Fruit fly (Drosophila melanogaster) whole organism, embryonic: ENCODE measurements around the gene cv-c.

ENCODE experiments used
- CG12942 ChIP-seq: fragments of 200-800 bp; sonication (Bioruptor generic); optimal IDR thresholded peaks from 3 replicates; lab custom pipeline; 2016; ENCODE audit warnings: missing biosample characterization, missing genetic modification characterization
- CG14441 ChIP-seq: fragments of 200-800 bp; sonication (Bioruptor generic); IDR thresholded peaks from 2 replicates; pipeline ENCODE4 v1.3.6; 2022; ENCODE audit warnings: missing biosample characterization, missing genetic modification characterization
- CG14710 ChIP-seq: fragments of 200-800 bp; sonication (Bioruptor generic); optimal IDR thresholded peaks from 3 replicates; lab custom pipeline; 2019; ENCODE audit warnings: missing biosample characterization, mild to moderate bottlenecking, missing genetic modification characterization, moderate library complexity
- CG16815 ChIP-seq: fragments of 200-800 bp; sonication (Bioruptor generic); optimal IDR thresholded peaks from 3 replicates; lab custom pipeline; 2017; ENCODE audit warnings: missing biosample characterization, mild to moderate bottlenecking, missing genetic modification characterization
- CG18619 ChIP-seq: fragments of 200-800 bp; sonication (Bioruptor generic); optimal IDR thresholded peaks from 3 replicates; lab custom pipeline; 2017; ENCODE audit warnings: missing biosample characterization, mild to moderate bottlenecking, missing genetic modification characterization
- CG2129 ChIP-seq: fragments of 200-800 bp; sonication (Bioruptor generic); IDR thresholded peaks from 2 replicates; pipeline ENCODE4 v1.3.6; 2022; ENCODE audit warnings: missing biosample characterization, missing genetic modification characterization; ENCODE audit not compliant: partially characterized antibody
- CG30020 ChIP-seq: fragments of 200-800 bp; optimal IDR thresholded peaks from 2 replicates; lab custom pipeline; 2019; ENCODE audit warnings: missing biosample characterization, mild to moderate bottlenecking, missing genetic modification characterization, moderate library complexity
- CG30403 ChIP-seq: fragments of 200-800 bp; sonication (Bioruptor generic); optimal IDR thresholded peaks from 3 replicates; lab custom pipeline; 2016; ENCODE audit warnings: missing biosample characterization, missing genetic modification characterization
- CG33557 ChIP-seq: fragments of 200-800 bp; sonication (Bioruptor generic); optimal IDR thresholded peaks from 2 replicates; lab custom pipeline; 2019; ENCODE audit warnings: missing biosample characterization, mild to moderate bottlenecking, missing genetic modification characterization, moderate library complexity
- CG3407 ChIP-seq: fragments of 200-800 bp; sonication (Bioruptor generic); optimal IDR thresholded peaks from 2 replicates; lab custom pipeline; 2018; ENCODE audit warnings: missing biosample characterization, mild to moderate bottlenecking, missing genetic modification characterization
- CG4730 ChIP-seq: fragments of 200-800 bp; sonication (Bioruptor generic); IDR thresholded peaks from 2 replicates; pipeline ENCODE4 v1.3.6; 2022; ENCODE audit warnings: missing biosample characterization, missing genetic modification characterization
- CG6813 ChIP-seq: fragments of 200-800 bp; sonication (Bioruptor generic); optimal IDR thresholded peaks from 2 replicates; lab custom pipeline; 2017; ENCODE audit warnings: missing biosample characterization, missing genetic modification characterization, mild to moderate bottlenecking, moderate library complexity, missing genetic modification reagents
- CG7357 ChIP-seq: fragments of 200-800 bp; sonication (Bioruptor generic); IDR thresholded peaks from 3 replicates; pipeline ENCODE4 v1.3.6; 2022; ENCODE audit warnings: missing biosample characterization, missing genetic modification characterization
- CG7372 ChIP-seq: fragments of 200-800 bp; sonication (Bioruptor generic); IDR thresholded peaks from 2 replicates; pipeline ENCODE4 v1.3.6; 2022; ENCODE audit warnings: missing biosample characterization, missing genetic modification characterization
- CG7928 ChIP-seq: fragments of 200-800 bp; sonication (Bioruptor generic); optimal IDR thresholded peaks from 2 replicates; lab custom pipeline; 2017; ENCODE audit warnings: missing biosample characterization, mild to moderate bottlenecking, missing genetic modification characterization
- CG8388 ChIP-seq: fragments of 200-800 bp; sonication (Bioruptor generic); optimal IDR thresholded peaks from 2 replicates; lab custom pipeline; 2019; ENCODE audit warnings: missing biosample characterization, mild to moderate bottlenecking, missing genetic modification characterization, moderate library complexity
- CG8478 ChIP-seq: fragments of >200 bp; optimal IDR thresholded peaks from 2 replicates; lab custom pipeline; 2018
- CrebB ChIP-seq: fragments of 200-800 bp; sonication (Bioruptor generic); optimal IDR thresholded peaks from 3 replicates; lab custom pipeline; 2018; ENCODE audit warnings: missing biosample characterization, mild to moderate bottlenecking, missing genetic modification characterization
- D19B ChIP-seq: fragments of 200-800 bp; sonication (Bioruptor generic); optimal IDR thresholded peaks from 2 replicates; lab custom pipeline; 2017; ENCODE audit warnings: missing biosample characterization, mild to moderate bottlenecking, missing genetic modification characterization
- Dip3 ChIP-seq: fragments of 200-800 bp; sonication (Bioruptor generic); optimal IDR thresholded peaks from 3 replicates; lab custom pipeline; 2016; ENCODE audit warnings: missing biosample characterization, missing genetic modification characterization
- Dll ChIP-seq: fragments of 200-800 bp; sonication (Bioruptor generic); IDR thresholded peaks from 4 replicates; pipeline ENCODE4 v1.3.6; 2022; ENCODE audit warnings: missing biosample characterization, missing genetic modification characterization; ENCODE audit not compliant: partially characterized antibody
- H2.0 ChIP-seq: fragments of 200-800 bp; sonication (Bioruptor generic); IDR thresholded peaks from 2 replicates; pipeline ENCODE4 v1.3.6; 2022; ENCODE audit warnings: missing biosample characterization, missing genetic modification characterization
- Hey ChIP-seq: fragments of 200-800 bp; sonication (Bioruptor generic); optimal IDR thresholded peaks from 3 replicates; lab custom pipeline; 2018; ENCODE audit warnings: missing biosample characterization, mild to moderate bottlenecking, missing genetic modification characterization
- Hr3 ChIP-seq: fragments of 200-800 bp; sonication (Bioruptor generic); optimal IDR thresholded peaks from 3 replicates; lab custom pipeline; 2016; ENCODE audit warnings: missing biosample characterization, missing genetic modification characterization
- Jarid2 ChIP-seq: fragments of 200-800 bp; sonication (Bioruptor generic); optimal IDR thresholded peaks from 3 replicates; lab custom pipeline; 2017; ENCODE audit warnings: mild to moderate bottlenecking, missing biosample characterization, missing genetic modification reagents, missing genetic modification characterization
- Lim3 ChIP-seq: fragments of 200-800 bp; sonication (Bioruptor generic); IDR thresholded peaks from 2 replicates; pipeline ENCODE4 v1.3.6; 2022; ENCODE audit warnings: missing biosample characterization, missing genetic modification characterization
- Med ChIP-seq: fragments of 200-800 bp; sonication (Bioruptor generic); peaks from one replicate; lab custom pipeline; 2016; ENCODE audit warnings: missing biosample characterization, missing genetic modification characterization, mild to moderate bottlenecking, inconsistent platforms, moderate library complexity
- Myb ChIP-seq: fragments of 200-800 bp; sonication (Bioruptor generic); optimal IDR thresholded peaks from 2 replicates; lab custom pipeline; 2016; ENCODE audit warnings: missing biosample characterization, missing genetic modification characterization
- Nf-YB ChIP-seq: fragments of 200-800 bp; sonication (Bioruptor generic); optimal IDR thresholded peaks from 3 replicates; lab custom pipeline; 2019; ENCODE audit warnings: missing biosample characterization, mild to moderate bottlenecking, missing genetic modification characterization, moderate library complexity
- Rx ChIP-seq: fragments of 200-800 bp; sonication (Bioruptor generic); IDR thresholded peaks from 2 replicates; pipeline ENCODE4 v1.3.6; 2022; ENCODE audit warnings: missing biosample characterization, missing genetic modification characterization
- Six4 ChIP-seq: fragments of 200-800 bp; sonication (Bioruptor generic); optimal IDR thresholded peaks from 2 replicates; lab custom pipeline; 2016; ENCODE audit warnings: missing biosample characterization, missing genetic modification characterization
- Usf ChIP-seq: fragments of 200-800 bp; sonication (Bioruptor generic); optimal IDR thresholded peaks from 2 replicates; lab custom pipeline; 2017; ENCODE audit warnings: missing genotype, missing biosample characterization, missing genetic modification characterization
- YL-1 ChIP-seq: fragments of 200-800 bp; sonication (Bioruptor generic); optimal IDR thresholded peaks from 3 replicates; lab custom pipeline; 2017; ENCODE audit warnings: missing biosample characterization, mild to moderate bottlenecking, missing genetic modification characterization
- bcd ChIP-seq: fragments of 200-800 bp; sonication (Bioruptor generic); optimal IDR thresholded peaks from 2 replicates; lab custom pipeline; 2017; ENCODE audit warnings: missing biosample characterization, mild to moderate bottlenecking, missing genetic modification characterization
- cg ChIP-seq: fragments of 200-800 bp; sonication (Bioruptor generic); optimal IDR thresholded peaks from 3 replicates; lab custom pipeline; 2019; ENCODE audit warnings: missing biosample characterization, mild to moderate bottlenecking, missing genetic modification characterization, moderate library complexity
- fd102C ChIP-seq: fragments of 200-800 bp; sonication (Bioruptor generic); optimal IDR thresholded peaks from 2 replicates; lab custom pipeline; 2018; ENCODE audit warnings: missing biosample characterization, mild to moderate bottlenecking, missing genetic modification characterization, moderate library complexity
- gce ChIP-seq: fragments of 200-800 bp; sonication (Bioruptor generic); IDR thresholded peaks from 3 replicates; pipeline ENCODE4 v1.3.6; 2022; ENCODE audit warnings: missing biosample characterization, missing genetic modification characterization
- gem ChIP-seq: fragments of 200-800 bp; sonication (Bioruptor generic); optimal IDR thresholded peaks from 2 replicates; lab custom pipeline; 2019; ENCODE audit warnings: missing biosample characterization, mild to moderate bottlenecking, missing genetic modification characterization, moderate library complexity
- grau ChIP-seq: fragments of 200-800 bp; optimal IDR thresholded peaks from 3 replicates; lab custom pipeline; 2019; ENCODE audit warnings: missing biosample characterization, mild to moderate bottlenecking, missing genetic modification characterization, moderate library complexity
- gsb-n ChIP-seq: fragments of 200-800 bp; sonication (Bioruptor generic); optimal IDR thresholded peaks from 3 replicates; lab custom pipeline; 2018; ENCODE audit warnings: missing biosample characterization, mild to moderate bottlenecking, missing genetic modification characterization
- ham ChIP-seq: fragments of 200-800 bp; sonication (Bioruptor generic); IDR thresholded peaks from 2 replicates; pipeline ENCODE4 v1.3.6; 2022; ENCODE audit warnings: missing biosample characterization, missing genetic modification characterization
- nau ChIP-seq: fragments of 200-800 bp; sonication (Bioruptor generic); optimal IDR thresholded peaks from 3 replicates; lab custom pipeline; 2017; ENCODE audit warnings: missing biosample characterization, mild to moderate bottlenecking, missing genetic modification characterization, missing genetic modification reagents
- pho ChIP-seq: fragments of 200-800 bp; sonication (Bioruptor generic); optimal IDR thresholded peaks from 2 replicates; lab custom pipeline; 2016; ENCODE audit warnings: missing biosample characterization, missing genetic modification characterization
- prd ChIP-seq, 3 experiments: fragments of >200 bp in 2 of 3; fragments of 200-800 bp in 1 of 3; sonication (Bioruptor generic) in 1 of 3; optimal IDR thresholded peaks in 2 of 3; IDR thresholded peaks in 1 of 3; 2 replicates in 2 of 3; 3 replicates in 1 of 3; pipeline versions ENCODE4 v1.3.6 to Lab custom; 2017 to 2022; ENCODE audit warnings: missing biosample characterization in 1 of 3, missing genetic modification characterization in 1 of 3
- pros ChIP-seq: fragments of 200-800 bp; sonication (Bioruptor generic); optimal IDR thresholded peaks from 3 replicates; lab custom pipeline; 2019; ENCODE audit warnings: missing biosample characterization, mild to moderate bottlenecking, missing genetic modification characterization, moderate library complexity
- ranshi ChIP-seq: fragments of 200-800 bp; sonication (Bioruptor generic); IDR thresholded peaks from 2 replicates; pipeline ENCODE4 v1.3.6; 2022; ENCODE audit warnings: missing biosample characterization, missing genetic modification characterization
- run ChIP-seq: fragments of 200-800 bp; sonication (Bioruptor generic); optimal IDR thresholded peaks from 3 replicates; lab custom pipeline; 2018; ENCODE audit warnings: missing biosample characterization, mild to moderate bottlenecking, missing genetic modification characterization
- shn ChIP-seq: fragments of 200-800 bp; sonication (Bioruptor generic); optimal IDR thresholded peaks from 3 replicates; lab custom pipeline; 2016; ENCODE audit warnings: missing biosample characterization, missing genetic modification characterization
- slbo ChIP-seq: fragments of 200-800 bp; sonication (Bioruptor generic); IDR thresholded peaks from 2 replicates; pipeline ENCODE4 v1.3.6; 2022; ENCODE audit warnings: missing biosample characterization, missing genetic modification characterization
- stwl ChIP-seq: fragments of 200-800 bp; sonication (Bioruptor generic); optimal IDR thresholded peaks from 3 replicates; lab custom pipeline; 2018; ENCODE audit warnings: missing biosample characterization, mild to moderate bottlenecking, missing genetic modification characterization, moderate library complexity
- z ChIP-seq: fragments of 200-800 bp; sonication (Bioruptor generic); IDR thresholded peaks from 3 replicates; pipeline ENCODE4 v1.3.6; 2022; ENCODE audit warnings: missing biosample characterization, missing genetic modification characterization

cv-c gene

DNA sequence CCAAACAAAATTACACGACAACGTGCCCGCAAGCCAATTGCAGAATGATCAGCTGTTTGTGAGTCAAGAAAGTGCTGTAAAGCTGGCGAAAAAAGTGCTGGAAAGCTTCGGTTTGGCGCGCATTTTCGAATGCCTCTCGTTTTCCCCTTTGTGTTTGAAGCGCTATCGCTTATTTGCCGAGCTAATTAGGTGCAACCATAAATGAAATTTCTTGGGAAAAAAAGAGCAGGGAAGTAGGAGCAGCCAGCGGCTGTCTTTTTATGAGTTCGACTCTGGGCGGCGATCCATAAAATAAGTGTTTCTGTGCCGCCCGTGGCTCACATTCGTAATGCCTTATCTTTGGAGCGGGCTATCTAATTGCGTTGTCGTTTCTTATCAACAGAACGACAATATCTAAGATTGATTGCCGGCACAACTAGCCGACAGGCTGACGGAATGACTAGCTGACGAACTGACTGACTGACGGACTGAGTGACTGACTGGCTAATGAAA is 119.7 kb downstream of the cv-c start, which contains the start of gene Dnaaf5 (continued):
- TF ChIP-seq CG7372 (GFP tag; lab: Robert Waterston, UW) (no peak), CG30403 (GFP tag; lab: Kevin White, UChicago) (no peak), D19B (GFP tag; lab: Kevin White, UChicago) (no peak), Usf (GFP tag; lab: Kevin White, UChicago) (no peak), pho (GFP tag; lab: Kevin White, UChicago) (no peak), CG33557 (no peak), Lim3 (GFP tag; lab: Robert Waterston, UW) (peak; percentile 17; the same call in 1 of the 2 replicates), slbo (GFP tag; lab: Robert Waterston, UW) (peak; percentile 50), fd102C (GFP tag; lab: Kevin White, UChicago) (no peak), CG14441 (GFP tag; lab: Robert Waterston, UW) (no peak; the same call in 1 of the 2 replicates), nau (GFP tag; lab: Kevin White, UChicago) (no peak), Six4 (GFP tag; lab: Kevin White, UChicago) (no peak), ranshi (no peak), CG3407 (GFP tag; lab: Kevin White, UChicago) (no peak), cg (no peak), CG8478 (lab: Kevin White, UChicago) (no peak), Myb (GFP tag; lab: Kevin White, UChicago) (no peak), grau (tag; lab: Kevin White, UChicago) (peak; percentile 9), CG16815 (no peak), CG30020 (tag; lab: Kevin White, UChicago) (no peak), Dip3 (no peak), Rx (GFP tag; lab: Robert Waterston, UW) (no peak), CG14710 (tag; lab: Kevin White, UChicago) (no peak), CG12942 (no peak), Dll (GFP tag; lab: Robert Waterston, UW) (no peak), H2.0 (GFP tag; lab: Robert Waterston, UW) (no peak), CG2129 (GFP tag; lab: Robert Waterston, UW) (no peak), CG4730 (no peak), CG18619 (no peak), Nf-YB (no peak), Med (GFP tag; lab: Kevin White, UChicago) (peak; percentile 83), CrebB (tag; lab: Kevin White, UChicago) (peak; percentile 5), Hey (tag; lab: Kevin White, UChicago) (peak; percentile 100), CG6813 (no peak), prd (optimal IDR thresholded peaks at IDR 0.05; lab: Kevin White, UChicago) (no peak), prd (GFP tag; IDR thresholded peaks at IDR 0.05; lab: Robert Waterston, UW) (no peak), run (tag; lab: Kevin White, UChicago) (no peak), CG8388 (GFP tag; lab: Kevin White, UChicago) (no peak), shn (no peak), gem (tag; lab: Kevin White, UChicago) (no peak), bcd (GFP tag; lab: Kevin White, UChicago) (no peak), gce (GFP tag; lab: Robert Waterston, UW) (no peak), Jarid2 (no peak), ham (GFP tag; lab: Robert Waterston, UW) (no peak), Hr3 (GFP tag; lab: Kevin White, UChicago) (no peak), stwl (tag; lab: Kevin White, UChicago) (peak; percentile 12), CG7357 (GFP tag; lab: Robert Waterston, UW) (no peak), CG7928 (GFP tag; lab: Kevin White, UChicago) (no peak), gsb-n (tag; lab: Kevin White, UChicago) (no peak), YL-1 (GFP tag; lab: Kevin White, UChicago) (no peak), pros (peak; percentile 48), z (GFP tag; lab: Robert Waterston, UW) (no peak; the same call in 2 of the 3 replicates)
